Worm (Caenorhabditis elegans): ENCODE data around the gene cyn-17.
A peak's percentile ranks its signal among the peaks of the same experiment; 100 is the strongest.

The cyn-17 gene

ce11 chrV:5813060-5813659, 13.7 kb downstream of the cyn-17 start, which contains the start of gene ZC250.4 (continued):
- peak in 1 of 2 experiments; percentile 14 for TF ChIP-seq unc-62 (GFP tag; optimal IDR thresholded peaks at IDR 0.05 in 1 of 2)
- TF ChIP-seq unc-62 (tag; optimal IDR thresholded peaks at IDR 0.05), result no peak
- TF ChIP-seq saeg-2 (GFP tag; IDR thresholded peaks at IDR 0.05), result no peak
- TF ChIP-seq nhr-25 (tag; optimal IDR thresholded peaks at IDR 0.05; ENCODE audit: borderline replicate concordance, insufficient read depth), result no peak
- peak; percentile 39 for TF ChIP-seq nhr-102 (tag; optimal IDR thresholded peaks at IDR 0.05)
- no peak for TF ChIP-seq pha-4 (GFP tag; IDR thresholded peaks at IDR 0.05)
- TF ChIP-seq pha-4 (tag; optimal IDR thresholded peaks at IDR 0.05), result no peak
- TF ChIP-seq daf-12 (tag; optimal IDR thresholded peaks at IDR 0.05), result no peak
- TF ChIP-seq zip-2 (tag; optimal IDR thresholded peaks at IDR 0.05), result no peak
- no peak for TF ChIP-seq ZK546.5 (tag; optimal IDR thresholded peaks at IDR 0.05)
- no peak for TF ChIP-seq madf-5 (GFP tag; IDR thresholded peaks at IDR 0.05)
- TF ChIP-seq tra-1 (GFP tag; IDR thresholded peaks at IDR 0.05), result 0 out of 2 replicates have a peak, but pooled peaks have one; percentile 4
- peak in 1 of 2 experiments; percentile 73 for TF ChIP-seq hif-1 (tag; optimal IDR thresholded peaks at IDR 0.05)
- TF ChIP-seq aha-1 (tag), result peak; percentile 74
- peak; percentile 21 for TF ChIP-seq ama-1 (optimal IDR thresholded peaks at IDR 0.05)
- no peak for TF ChIP-seq tag-97 (GFP tag; IDR thresholded peaks at IDR 0.05)
- peak; percentile 41 for TF ChIP-seq dve-1 (tag; optimal IDR thresholded peaks at IDR 0.05; ENCODE audit: insufficient read depth)
- no peak for TF ChIP-seq egl-43 (GFP tag; IDR thresholded peaks at IDR 0.05)
- TF ChIP-seq cey-2 (tag; optimal IDR thresholded peaks at IDR 0.05; ENCODE audit: borderline replicate concordance, insufficient read depth), result no peak
- TF ChIP-seq ceh-62 (tag; optimal IDR thresholded peaks at IDR 0.05), result no peak
- TF ChIP-seq ceh-44 (GFP tag; IDR thresholded peaks at IDR 0.05), result no peak
- TF ChIP-seq mep-1 (tag; optimal IDR thresholded peaks at IDR 0.05), result no peak
- TF ChIP-seq ceh-32 (tag; optimal IDR thresholded peaks at IDR 0.05; ENCODE audit: poor library complexity), result no peak
- TF ChIP-seq unc-39 (tag; optimal IDR thresholded peaks at IDR 0.05), result no peak
- no peak for TF ChIP-seq spr-1 (tag; optimal IDR thresholded peaks at IDR 0.05)
- TF ChIP-seq lin-15B (tag; optimal IDR thresholded peaks at IDR 0.05), result no peak
- no peak for TF ChIP-seq pqm-1 (tag; optimal IDR thresholded peaks at IDR 0.05)
- no peak for TF ChIP-seq aly-2 (tag; optimal IDR thresholded peaks at IDR 0.05)
- no peak for TF ChIP-seq R02D3.7 (tag; optimal IDR thresholded peaks at IDR 0.05)
- TF ChIP-seq zfp-2 (tag; optimal IDR thresholded peaks at IDR 0.05), result no peak
- TF ChIP-seq Y105C5A.15 (GFP tag; IDR thresholded peaks at IDR 0.05), result no peak
- TF ChIP-seq mxl-3 (GFP tag; optimal IDR thresholded peaks at IDR 0.05), result no peak

- TF ChIP-seq pqm-1 (tag; optimal IDR thresholded peaks at IDR 0.05) (no peak), pha-4 (GFP tag; IDR thresholded peaks at IDR 0.05) (no peak), pha-4 (tag; optimal IDR thresholded peaks at IDR 0.05) (no peak), lim-7 (GFP tag; IDR thresholded peaks at IDR 0.05) (no peak), daf-8 (GFP tag; IDR thresholded peaks at IDR 0.05) (no peak), jun-1 (tag; optimal IDR thresholded peaks at IDR 0.05) (no peak), mxl-2 (GFP tag; conservative IDR thresholded peaks at IDR 0.05) (no peak), daf-12 (tag; optimal IDR thresholded peaks at IDR 0.05) (no peak), lir-3 (tag; optimal IDR thresholded peaks at IDR 0.05) (no peak), lin-29 (GFP tag; IDR thresholded peaks at IDR 0.05) (no peak), aly-2 (tag; optimal IDR thresholded peaks at IDR 0.05) (no peak), fos-1 (tag; optimal IDR thresholded peaks at IDR 0.05) (no peak), saeg-2 (GFP tag; IDR thresholded peaks at IDR 0.05) (no peak), ceh-32 (tag; optimal IDR thresholded peaks at IDR 0.05; ENCODE audit: poor library complexity) (no peak), egl-43 (GFP tag; IDR thresholded peaks at IDR 0.05) (no peak), zip-2 (tag; optimal IDR thresholded peaks at IDR 0.05) (no peak), ces-1 (GFP tag; optimal IDR thresholded peaks at IDR 0.05) (no peak), spr-1 (tag; optimal IDR thresholded peaks at IDR 0.05) (no peak), tra-1 (GFP tag; IDR thresholded peaks at IDR 0.05) (no peak), lin-13 (GFP tag; optimal IDR thresholded peaks at IDR 0.05) (no peak), nhr-6 (tag; optimal IDR thresholded peaks at IDR 0.05) (no peak), mep-1 (tag; optimal IDR thresholded peaks at IDR 0.05) (no peak), dmd-6 (GFP tag; IDR thresholded peaks at IDR 0.05) (peak; percentile 90), ztf-11 (tag; optimal IDR thresholded peaks at IDR 0.05) (no peak), ZK546.5 (tag; optimal IDR thresholded peaks at IDR 0.05) (no peak), ceh-82 (tag; optimal IDR thresholded peaks at IDR 0.05) (no peak), madf-5 (GFP tag; IDR thresholded peaks at IDR 0.05) (no peak), attf-4 (tag; optimal IDR thresholded peaks at IDR 0.05) (no peak), nhr-11 (tag; optimal IDR thresholded peaks at IDR 0.05) (no peak), dmd-9 (GFP tag; IDR thresholded peaks at IDR 0.05) (no peak), T20F7.1 (GFP tag; optimal IDR thresholded peaks at IDR 0.05) (no peak)
These were observed 17.1 kb downstream of the cyn-17 start for ce11 chrV:5816470-5817061.

All from whole organism, L4 larva.